Worm (Caenorhabditis elegans) whole organism, young adult: ENCODE results near the gene M03C11.1.

Experiments
- F57A8.1 ChIP-seq: fragments of 200-800 bp; sonication (Bioruptor generic); optimal IDR thresholded peaks from 2 replicates; lab custom pipeline; 2018; ENCODE audit warnings: mild to moderate bottlenecking, missing genetic modification characterization, moderate library complexity, missing compliant biosample characterization
- nhr-120 ChIP-seq: fragments of 200-800 bp; sonication (Bioruptor generic); IDR thresholded peaks from 2 replicates; pipeline ENCODE4 v1.3.6; 2022; ENCODE audit warnings: missing genetic modification characterization, missing compliant biosample characterization

ce11 chrIII:10391628-10392027 lies 4.3 kb downstream of the M03C11.1 start, which contains the start of gene M03C11.9:
- TF ChIP-seq F57A8.1 (GFP tag; lab: Kevin White, UChicago), result no peak
- no peak for TF ChIP-seq nhr-120 (GFP tag; lab: Robert Waterston, UW)
